Fruit fly (Drosophila melanogaster) whole organism, embryonic: ENCODE results near the gene CG14036.

Source experiments
- Abd-B ChIP-seq: fragments of 200-800 bp; sonication (Bioruptor generic); optimal IDR thresholded peaks from 2 replicates; lab custom pipeline; 2018; ENCODE audit warnings: missing biosample characterization, mild to moderate bottlenecking, missing genetic modification characterization, moderate library complexity
- B-H1 ChIP-seq: fragments of 200-800 bp; sonication (Bioruptor generic); IDR thresholded peaks from 3 replicates; pipeline ENCODE4 v1.3.6; 2022; ENCODE audit warnings: missing biosample characterization, missing genetic modification characterization
- Blimp-1 ChIP-seq: fragments of 200-800 bp; sonication (Bioruptor generic); optimal IDR thresholded peaks from 3 replicates; lab custom pipeline; 2018; ENCODE audit warnings: missing biosample characterization, missing genetic modification characterization, mild to moderate bottlenecking, moderate library complexity, missing genetic modification reagents
- CG10543 ChIP-seq: fragments of 200-800 bp; sonication (Bioruptor generic); optimal IDR thresholded peaks from 3 replicates; lab custom pipeline; 2017; ENCODE audit warnings: missing biosample characterization, mild to moderate bottlenecking, missing genetic modification characterization, moderate library complexity
- CG10979 ChIP-seq: fragments of 200-800 bp; sonication (Bioruptor generic); optimal IDR thresholded peaks from 2 replicates; lab custom pipeline; 2018; ENCODE audit warnings: missing biosample characterization, mild to moderate bottlenecking, missing genetic modification characterization, moderate library complexity
- CG12659 ChIP-seq: fragments of 200-800 bp; sonication (Bioruptor generic); optimal IDR thresholded peaks from 3 replicates; lab custom pipeline; 2017; ENCODE audit warnings: mild to moderate bottlenecking, missing biosample characterization, missing genetic modification reagents, missing genetic modification characterization
- CG14014 ChIP-seq: fragments of 200-800 bp; sonication (Bioruptor generic); IDR thresholded peaks from 2 replicates; pipeline ENCODE4 v1.3.6; 2022; ENCODE audit warnings: missing biosample characterization, missing genetic modification characterization
- CG15479 ChIP-seq: fragments of 200-800 bp; sonication (Bioruptor generic); optimal IDR thresholded peaks from 3 replicates; lab custom pipeline; 2019; ENCODE audit warnings: missing biosample characterization, mild to moderate bottlenecking, missing genetic modification characterization, moderate library complexity
- CG30020 ChIP-seq: fragments of 200-800 bp; optimal IDR thresholded peaks from 2 replicates; lab custom pipeline; 2019; ENCODE audit warnings: missing biosample characterization, mild to moderate bottlenecking, missing genetic modification characterization, moderate library complexity
- CG30403 ChIP-seq: fragments of 200-800 bp; sonication (Bioruptor generic); optimal IDR thresholded peaks from 3 replicates; lab custom pipeline; 2016; ENCODE audit warnings: missing biosample characterization, missing genetic modification characterization
- CG31365 ChIP-seq: fragments of 200-800 bp; sonication (Bioruptor generic); optimal IDR thresholded peaks from 2 replicates; lab custom pipeline; 2018; ENCODE audit warnings: missing biosample characterization, mild to moderate bottlenecking, missing genetic modification characterization
- CG31441 ChIP-seq: fragments of 200-800 bp; sonication (Bioruptor generic); IDR thresholded peaks from 2 replicates; pipeline ENCODE4 v1.3.6; 2022; ENCODE audit warnings: missing biosample characterization, missing genetic modification characterization
- CG3995 ChIP-seq: fragments of 200-800 bp; sonication (Bioruptor generic); optimal IDR thresholded peaks from 3 replicates; lab custom pipeline; 2016; ENCODE audit warnings: missing biosample characterization, missing genetic modification characterization
- CG4328 ChIP-seq: fragments of 200-800 bp; sonication (Bioruptor generic); optimal IDR thresholded peaks from 3 replicates; lab custom pipeline; 2017; ENCODE audit warnings: missing biosample characterization, missing genetic modification reagents, missing genetic modification characterization
- CG4404 ChIP-seq: fragments of 200-800 bp; sonication (Bioruptor generic); IDR thresholded peaks from 2 replicates; pipeline ENCODE4 v1.3.6; 2022; ENCODE audit warnings: missing biosample characterization, missing genetic modification characterization
- CG4854 ChIP-seq: fragments of 200-800 bp; sonication (Bioruptor generic); optimal IDR thresholded peaks from 2 replicates; lab custom pipeline; 2016; ENCODE audit warnings: missing biosample characterization, missing genetic modification characterization, inconsistent platforms
- CG6683 ChIP-seq: fragments of 200-800 bp; sonication (Bioruptor generic); optimal IDR thresholded peaks from 2 replicates; lab custom pipeline; 2017; ENCODE audit warnings: missing biosample characterization, mild to moderate bottlenecking, missing genetic modification characterization, missing genetic modification reagents
- CG7556 ChIP-seq: fragments of 200-800 bp; sonication (Bioruptor generic); optimal IDR thresholded peaks from 2 replicates; lab custom pipeline; 2017; ENCODE audit warnings: missing biosample characterization, mild to moderate bottlenecking, missing genetic modification characterization
- CG7786 ChIP-seq: fragments of 200-800 bp; sonication (Bioruptor generic); optimal IDR thresholded peaks from 2 replicates; lab custom pipeline; 2016; ENCODE audit warnings: missing biosample characterization, missing genetic modification characterization
- CG7928 ChIP-seq: fragments of 200-800 bp; sonication (Bioruptor generic); optimal IDR thresholded peaks from 2 replicates; lab custom pipeline; 2017; ENCODE audit warnings: missing biosample characterization, mild to moderate bottlenecking, missing genetic modification characterization
- CHES-1-like ChIP-seq: fragments of 200-800 bp; sonication (Bioruptor generic); optimal IDR thresholded peaks from 2 replicates; lab custom pipeline; 2016; ENCODE audit warnings: missing biosample characterization, missing genetic modification characterization
- CTCF ChIP-seq: fragments of 200-800 bp; sonication (Bioruptor generic); optimal IDR thresholded peaks from 2 replicates; lab custom pipeline; 2017; ENCODE audit warnings: missing biosample characterization, mild to moderate bottlenecking, missing genetic modification characterization, moderate library complexity
- D19A ChIP-seq: fragments of 200-800 bp; optimal IDR thresholded peaks from 3 replicates; lab custom pipeline; 2019; ENCODE audit warnings: missing biosample characterization, mild to moderate bottlenecking, missing genetic modification characterization, moderate library complexity
- Ets65A ChIP-seq: fragments of 200-800 bp; sonication (Bioruptor generic); peaks from one replicate; lab custom pipeline; 2016; ENCODE audit warnings: missing biosample characterization, missing genetic modification characterization
- GATAe ChIP-seq: fragments of 200-800 bp; sonication (Bioruptor generic); conservative IDR thresholded peaks from 2 replicates; pipeline ENCODE4 v1.3.6; 2022; ENCODE audit warnings: missing biosample characterization, missing genetic modification characterization
- HLH3B ChIP-seq: fragments of 200-800 bp; sonication (Bioruptor generic); IDR thresholded peaks from 2 replicates; pipeline ENCODE4 v1.3.6; 2022; ENCODE audit warnings: missing biosample characterization, missing genetic modification characterization
- Mad ChIP-seq: fragments of 200-800 bp; sonication (Bioruptor generic); optimal IDR thresholded peaks from 2 replicates; lab custom pipeline; 2016; ENCODE audit warnings: missing biosample characterization, missing genetic modification characterization
- NC2α ChIP-seq: fragments of 200-800 bp; sonication (Bioruptor generic); optimal IDR thresholded peaks from 2 replicates; lab custom pipeline; 2016; ENCODE audit warnings: missing biosample characterization, missing genetic modification characterization
- Tbp ChIP-seq: fragments of >200 bp; optimal IDR thresholded peaks from 2 replicates; lab custom pipeline; 2018; ENCODE audit warnings: missing biosample characterization, missing genetic modification characterization
- Xbp1 ChIP-seq: fragments of 200-800 bp; sonication (Bioruptor generic); optimal IDR thresholded peaks from 3 replicates; lab custom pipeline; 2016; ENCODE audit warnings: missing biosample characterization, mild to moderate bottlenecking, missing genetic modification characterization
- bsh ChIP-seq, 2 experiments: fragments of 200-800 bp; sonication (Bioruptor generic); optimal IDR thresholded peaks; 2 replicates each; lab custom pipeline; 2017 to 2018; ENCODE audit warnings: mild to moderate bottlenecking in 2 of 2, missing biosample characterization in 2 of 2, missing genetic modification characterization in 2 of 2, moderate library complexity in 1 of 2
- caup ChIP-seq: fragments of 200-800 bp; sonication (Bioruptor generic); optimal IDR thresholded peaks from 3 replicates; lab custom pipeline; 2017; ENCODE audit warnings: missing biosample characterization, mild to moderate bottlenecking, missing genetic modification characterization, moderate library complexity; ENCODE audit not compliant: severe bottlenecking
- exex ChIP-seq: fragments of 200-800 bp; sonication (Bioruptor generic); optimal IDR thresholded peaks from 4 replicates; lab custom pipeline; 2018; ENCODE audit warnings: missing biosample characterization, mild to moderate bottlenecking, missing genetic modification characterization, moderate library complexity
- gce ChIP-seq: fragments of 200-800 bp; sonication (Bioruptor generic); IDR thresholded peaks from 3 replicates; pipeline ENCODE4 v1.3.6; 2022; ENCODE audit warnings: missing biosample characterization, missing genetic modification characterization
- gem ChIP-seq: fragments of 200-800 bp; sonication (Bioruptor generic); optimal IDR thresholded peaks from 2 replicates; lab custom pipeline; 2019; ENCODE audit warnings: missing biosample characterization, mild to moderate bottlenecking, missing genetic modification characterization, moderate library complexity
- ind ChIP-seq: fragments of 200-800 bp; sonication (Bioruptor generic); optimal IDR thresholded peaks from 3 replicates; lab custom pipeline; 2016; ENCODE audit warnings: missing biosample characterization, missing genetic modification characterization
- lmd ChIP-seq: fragments of 200-800 bp; sonication (Bioruptor generic); IDR thresholded peaks from 2 replicates; pipeline ENCODE4 v1.3.6; 2022; ENCODE audit warnings: missing biosample characterization, missing genetic modification characterization
- nerfin-1 ChIP-seq: fragments of 200-800 bp; sonication (Bioruptor generic); optimal IDR thresholded peaks from 3 replicates; lab custom pipeline; 2019; ENCODE audit warnings: missing biosample characterization, mild to moderate bottlenecking, missing genetic modification characterization, moderate library complexity
- nerfin-2 ChIP-seq: fragments of 200-800 bp; sonication (Bioruptor generic); IDR thresholded peaks from 2 replicates; pipeline ENCODE4 v1.3.6; 2022; ENCODE audit warnings: missing biosample characterization, missing genetic modification characterization; ENCODE audit not compliant: partially characterized antibody
- nom ChIP-seq: fragments of 200-800 bp; sonication (Bioruptor generic); optimal IDR thresholded peaks from 2 replicates; lab custom pipeline; 2017; ENCODE audit warnings: missing biosample characterization, missing genetic modification characterization, mild to moderate bottlenecking, moderate library complexity, missing genetic modification reagents
- sc ChIP-seq, 3 experiments: fragments of >200 bp in 2 of 3; fragments of 200-800 bp in 1 of 3; sonication (Bioruptor generic) in 1 of 3; optimal IDR thresholded peaks; 2 replicates in 2 of 3; 3 replicates in 1 of 3; lab custom pipeline; 2017; ENCODE audit warnings: mild to moderate bottlenecking in 1 of 3, missing biosample characterization in 1 of 3, missing genetic modification characterization in 1 of 3, missing genetic modification reagents in 1 of 3
- schlank ChIP-seq: fragments of 200-800 bp; sonication (Bioruptor generic); optimal IDR thresholded peaks from 2 replicates; lab custom pipeline; 2018; ENCODE audit warnings: missing biosample characterization, mild to moderate bottlenecking, missing genetic modification characterization
- sr ChIP-seq: fragments of 200-800 bp; sonication (Bioruptor generic); IDR thresholded peaks from 3 replicates; pipeline ENCODE4 v1.3.6; 2022; ENCODE audit warnings: missing biosample characterization, missing genetic modification characterization
- sug ChIP-seq: fragments of 200-800 bp; optimal IDR thresholded peaks from 2 replicates; lab custom pipeline; 2019; ENCODE audit warnings: missing biosample characterization, mild to moderate bottlenecking, missing genetic modification characterization, moderate library complexity
- tio ChIP-seq: fragments of 200-800 bp; sonication (Bioruptor generic); optimal IDR thresholded peaks from 2 replicates; lab custom pipeline; 2017; ENCODE audit warnings: missing biosample characterization, missing genetic modification characterization, inconsistent platforms
- trem ChIP-seq: fragments of 200-800 bp; optimal IDR thresholded peaks from 3 replicates; lab custom pipeline; 2019; ENCODE audit warnings: missing biosample characterization, mild to moderate bottlenecking, missing genetic modification characterization, moderate library complexity
- trh ChIP-seq: fragments of 200-800 bp; sonication (Bioruptor generic); optimal IDR thresholded peaks from 2 replicates; lab custom pipeline; 2016; ENCODE audit warnings: missing biosample characterization, missing genetic modification characterization
- unc-4 ChIP-seq: fragments of 200-800 bp; sonication (Bioruptor generic); IDR thresholded peaks from 2 replicates; pipeline ENCODE4 v1.3.6; 2022; ENCODE audit warnings: missing biosample characterization, missing genetic modification characterization; ENCODE audit not compliant: partially characterized antibody
- vvl ChIP-seq: fragments of 200-800 bp; sonication (Bioruptor generic); IDR thresholded peaks from 2 replicates; pipeline ENCODE4 v1.3.6; 2022; ENCODE audit warnings: missing biosample characterization, missing genetic modification characterization
- zfh2 ChIP-seq: fragments of 200-800 bp; sonication (Bioruptor generic); optimal IDR thresholded peaks from 2 replicates; lab custom pipeline; 2016; ENCODE audit warnings: missing biosample characterization, missing genetic modification characterization

The CG14036 gene

dm6 chr2L:5010784-5011260 lies 44.0 kb downstream of the CG14036 start, which contains the start of the genes CG31917, Tfb5 and SelT (continued):
- TF ChIP-seq trem = peak; percentile 63
- no peak for TF ChIP-seq tio (GFP tag; lab: Kevin White, UChicago)
- no peak for TF ChIP-seq D19A (tag; lab: Kevin White, UChicago)
- no peak for TF ChIP-seq sr
- TF ChIP-seq schlank (tag; lab: Kevin White, UChicago) = peak; percentile 3
- no peak for TF ChIP-seq CG31441 (GFP tag; lab: Robert Waterston, UW)
- peak; percentile 39 for TF ChIP-seq CG10979 (tag; lab: Kevin White, UChicago)
- no peak for TF ChIP-seq sug (tag; lab: Kevin White, UChicago)
- no peak for TF ChIP-seq nom (GFP tag; lab: Kevin White, UChicago)
- TF ChIP-seq bsh (GFP tag; optimal IDR thresholded peaks at IDR 0.05; lab: Kevin White, UChicago) = peak in 1 of 2 experiments; percentile 40
- peak; percentile 52 for TF ChIP-seq CG3995 (GFP tag; lab: Kevin White, UChicago)
- TF ChIP-seq Abd-B = peak; percentile 46
- no peak for TF ChIP-seq CG6683 (GFP tag; lab: Kevin White, UChicago)
- TF ChIP-seq CG4404 (GFP tag; lab: Robert Waterston, UW) = no peak
- peak; percentile 46 for TF ChIP-seq CG7928 (GFP tag; lab: Kevin White, UChicago)
- peak; percentile 29 for TF ChIP-seq CG10543 (GFP tag; lab: Kevin White, UChicago)
- TF ChIP-seq NC2α (GFP tag; lab: Kevin White, UChicago) = no peak
- peak; percentile 5 for TF ChIP-seq CG4328 (GFP tag; lab: Kevin White, UChicago)
- peak; percentile 45 for TF ChIP-seq nerfin-1 (tag; lab: Kevin White, UChicago)
- TF ChIP-seq CTCF = no peak
- TF ChIP-seq gem (tag; lab: Kevin White, UChicago) = no peak
- TF ChIP-seq CG15479 (GFP tag; lab: Kevin White, UChicago) = no peak
- TF ChIP-seq HLH3B (GFP tag; lab: Robert Waterston, UW) = peak; percentile 45; the same call in 1 of the 2 replicates
- peak; percentile 79 for TF ChIP-seq unc-4 (GFP tag; lab: Robert Waterston, UW)
- peak; percentile 94 for TF ChIP-seq Ets65A
- no peak for TF ChIP-seq Tbp
- no peak for TF ChIP-seq GATAe
- TF ChIP-seq trh = no peak
- TF ChIP-seq CG7786 (GFP tag; lab: Kevin White, UChicago) = peak; percentile 39
- TF ChIP-seq sc (optimal IDR thresholded peaks at IDR 0.05; lab: Kevin White, UChicago) = no peak
- TF ChIP-seq sc (GFP tag; optimal IDR thresholded peaks at IDR 0.05; lab: Kevin White, UChicago) = no peak
- TF ChIP-seq exex (tag; lab: Kevin White, UChicago) = no peak
- peak; percentile 47 for TF ChIP-seq ind (GFP tag; lab: Kevin White, UChicago)
- 0 out of 2 replicates have a peak, but pooled peaks have one; percentile 16 for TF ChIP-seq lmd (GFP tag; lab: Robert Waterston, UW)
- peak; percentile 39 for TF ChIP-seq CG4854 (GFP tag; lab: Kevin White, UChicago)
- peak; percentile 84 for TF ChIP-seq CG12659 (GFP tag; lab: Kevin White, UChicago)
- peak; percentile 37; the same call in 1 of the 2 replicates for TF ChIP-seq nerfin-2
- no peak for TF ChIP-seq caup (GFP tag; lab: Kevin White, UChicago)
- TF ChIP-seq CG30403 (GFP tag; lab: Kevin White, UChicago) = peak; percentile 77
- no peak for TF ChIP-seq CG31365
- peak; percentile 65 for TF ChIP-seq Xbp1 (GFP tag; lab: Kevin White, UChicago)
- TF ChIP-seq CG14014 (GFP tag; lab: Robert Waterston, UW) = no peak
- peak; percentile 64 for TF ChIP-seq zfh2 (GFP tag; lab: Kevin White, UChicago)
- TF ChIP-seq gce (GFP tag; lab: Robert Waterston, UW) = no peak
- TF ChIP-seq Blimp-1 (GFP tag; lab: Kevin White, UChicago) = no peak
- TF ChIP-seq CG7556 = peak; percentile 47
- peak; percentile 62 for TF ChIP-seq vvl (GFP tag; lab: Robert Waterston, UW)
- no peak for TF ChIP-seq CG30020 (tag; lab: Kevin White, UChicago)
- TF ChIP-seq Mad (GFP tag; lab: Kevin White, UChicago) = peak; percentile 40
- peak; percentile 71 for TF ChIP-seq CHES-1-like
- TF ChIP-seq B-H1 (GFP tag; lab: Robert Waterston, UW) = no peak
